Fruit fly (Drosophila melanogaster): Measurements from ENCODE around the gene CG1737.
A peak's percentile ranks its signal among the peaks of the same experiment; 100 is the strongest.

The CG1737 gene

DNA sequence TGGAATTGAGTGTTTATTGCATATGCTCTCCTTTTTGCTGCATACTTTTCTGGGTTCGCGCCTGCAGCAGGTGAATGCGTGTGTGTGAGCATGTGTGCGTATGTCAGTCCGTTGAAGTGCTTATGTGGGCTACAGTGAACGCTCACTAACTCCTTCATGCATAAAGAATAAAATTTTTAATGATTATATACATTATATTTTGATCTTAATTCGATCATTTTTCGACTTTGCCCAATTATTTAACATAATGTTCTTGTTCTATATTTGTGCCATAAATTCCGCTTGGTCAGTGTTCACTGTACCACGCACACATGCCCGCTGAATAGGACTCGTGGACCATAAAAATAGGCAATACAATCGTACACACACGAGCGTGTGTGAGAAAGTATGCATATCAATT, 20.4 kb downstream of the CG1737 start (continued):
- TF ChIP-seq caup (GFP tag; optimal IDR thresholded peaks at IDR 0.05; ENCODE audit: severe bottlenecking) (no peak), zfh1 (GFP tag; IDR thresholded peaks at IDR 0.05) (0 out of 3 replicates have a peak, but pooled peaks have one; percentile 48), Xrp1 (GFP tag; IDR thresholded peaks at IDR 0.05) (peak; percentile 52), CG9797 (GFP tag; optimal IDR thresholded peaks at IDR 0.05) (no peak), CG13424 (tag; optimal IDR thresholded peaks at IDR 0.05) (no peak), gsb-n (tag; optimal IDR thresholded peaks at IDR 0.05) (no peak), CG17361 (GFP tag; IDR thresholded peaks at IDR 0.05) (peak; percentile 39; the same call in 1 of the 3 replicates), CG7271 (tag; optimal IDR thresholded peaks at IDR 0.05) (no peak), CG4360 (GFP tag; IDR thresholded peaks at IDR 0.05) (no peak), CG6654 (GFP tag; optimal IDR thresholded peaks at IDR 0.05) (no peak), CG18011 (GFP tag; optimal IDR thresholded peaks at IDR 0.05) (no peak), CG13775 (GFP tag; optimal IDR thresholded peaks at IDR 0.05) (no peak), CG2116 (GFP tag; optimal IDR thresholded peaks at IDR 0.05) (no peak), CG14050 (GFP tag; IDR thresholded peaks at IDR 0.05) (peak; percentile 39; the same call in 1 of the 3 replicates), CG3407 (GFP tag; optimal IDR thresholded peaks at IDR 0.05) (no peak), schlank (tag; optimal IDR thresholded peaks at IDR 0.05) (no peak), CG15696 (tag; optimal IDR thresholded peaks at IDR 0.05) (no peak), vfl (GFP tag; optimal IDR thresholded peaks at IDR 0.05) (no peak), Atf-2 (GFP tag; optimal IDR thresholded peaks at IDR 0.05) (no peak), bcd (GFP tag; optimal IDR thresholded peaks at IDR 0.05) (peak; percentile 15), pum (GFP tag; optimal IDR thresholded peaks at IDR 0.05) (no peak), pan (optimal IDR thresholded peaks at IDR 0.05) (no peak), pan (GFP tag; optimal IDR thresholded peaks at IDR 0.05 in 1 of 2, IDR thresholded peaks at IDR 0.05 in 1 of 2) (peak in 1 of 2 experiments; percentile 61), CG10366 (GFP tag; IDR thresholded peaks at IDR 0.05) (peak; percentile 52), prd (optimal IDR thresholded peaks at IDR 0.05) (no peak), prd (GFP tag; IDR thresholded peaks at IDR 0.05) (peak; percentile 70), CG11695 (GFP tag; IDR thresholded peaks at IDR 0.05) (peak; percentile 52; the same call in 2 of the 3 replicates), grn (GFP tag; optimal IDR thresholded peaks at IDR 0.05) (no peak), dmrt11E (tag; optimal IDR thresholded peaks at IDR 0.05) (no peak), Hmr (GFP tag; optimal IDR thresholded peaks at IDR 0.05) (peak; percentile 0), Chrac-16 (GFP tag; optimal IDR thresholded peaks at IDR 0.05) (no peak), ken (GFP tag; IDR thresholded peaks at IDR 0.05) (no peak), CG15269 (tag; optimal IDR thresholded peaks at IDR 0.05) (no peak), CG30020 (tag; optimal IDR thresholded peaks at IDR 0.05) (no peak), CG9932 (GFP tag; IDR thresholded peaks at IDR 0.05) (peak; percentile 64), chn (GFP tag; optimal IDR thresholded peaks at IDR 0.05) (no peak), rib (GFP tag; IDR thresholded peaks at IDR 0.05) (0 out of 2 replicates have a peak, but pooled peaks have one; percentile 35), CG11456 (GFP tag; IDR thresholded peaks at IDR 0.05) (0 out of 3 replicates have a peak, but pooled peaks have one; percentile 47), Spps (tag; optimal IDR thresholded peaks at IDR 0.05) (no peak), HmgZ (tag; optimal IDR thresholded peaks at IDR 0.05) (no peak), tgo (GFP tag; IDR thresholded peaks at IDR 0.05) (peak; percentile 43), CG3995 (GFP tag; optimal IDR thresholded peaks at IDR 0.05) (no peak), danr (GFP tag; IDR thresholded peaks at IDR 0.05) (no peak), MBD-R2 (GFP tag; IDR thresholded peaks at IDR 0.05) (0 out of 2 replicates have a peak, but pooled peaks have one; percentile 19), CG12104 (GFP tag; optimal IDR thresholded peaks at IDR 0.05) (no peak), CG13894 (tag; optimal IDR thresholded peaks at IDR 0.05) (no peak), CG3163 (GFP tag; optimal IDR thresholded peaks at IDR 0.05) (no peak), Stat92E (GFP tag; optimal IDR thresholded peaks at IDR 0.05) (no peak), Jarid2 (GFP tag; optimal IDR thresholded peaks at IDR 0.05) (no peak), tup (GFP tag; optimal IDR thresholded peaks at IDR 0.05) (no peak), sna (GFP tag; IDR thresholded peaks at IDR 0.05; ENCODE audit: partially characterized antibody) (no peak)
